Fruit fly (Drosophila melanogaster) whole organism, prepupa: ENCODE results near the gene CG1571.

Source experiments
- CG34406 ChIP-seq: fragments of 200-800 bp; sonication (Bioruptor generic); optimal IDR thresholded peaks from 3 replicates; lab custom pipeline; 2016; ENCODE audit warnings: missing biosample characterization, missing genetic modification characterization
- CG3919 ChIP-seq: fragments of 200-800 bp; sonication (Bioruptor generic); optimal IDR thresholded peaks from 3 replicates; lab custom pipeline; 2016; ENCODE audit warnings: missing biosample characterization, missing genetic modification characterization
- CG6163 ChIP-seq: fragments of 200-800 bp; sonication (Bioruptor generic); IDR thresholded peaks from 3 replicates; pipeline ENCODE4 v1.3.6; 2022; ENCODE audit warnings: missing biosample characterization, missing genetic modification characterization
- CG6854 ChIP-seq: fragments of 200-800 bp; sonication (Bioruptor generic); optimal IDR thresholded peaks from 2 replicates; lab custom pipeline; 2017; ENCODE audit warnings: missing biosample characterization, mild to moderate bottlenecking, missing genetic modification characterization

DNA sequence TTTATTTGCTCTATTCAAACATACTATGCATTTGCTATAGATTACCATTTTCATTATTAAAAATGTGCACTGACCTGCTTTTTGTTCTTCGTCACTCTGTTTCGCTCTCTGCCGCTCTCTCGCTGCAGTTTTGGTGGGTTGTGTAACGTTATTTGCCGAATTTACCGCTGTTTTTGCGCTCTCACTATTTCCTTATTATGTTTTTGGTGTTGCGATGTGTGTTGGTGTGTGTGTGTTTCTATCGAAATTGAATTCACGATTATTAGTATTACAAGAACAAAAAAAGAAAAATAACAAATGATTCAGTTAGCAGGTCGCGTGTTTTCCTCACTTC is 39.6 kb downstream of the CG1571 start:
- TF ChIP-seq CG34406 (GFP tag; lab: Kevin White, UChicago) (no peak), CG3919 (GFP tag; lab: Kevin White, UChicago) (no peak), CG6163 (GFP tag; lab: Robert Waterston, UW) (no peak), CG6854 (GFP tag; lab: Kevin White, UChicago) (no peak)
